Fruit fly (Drosophila melanogaster) whole organism, adult: ENCODE measurements around the gene CG14282.

Experiments
- CG11617 ChIP-seq: fragments of 200-800 bp; sonication (Bioruptor generic); optimal IDR thresholded peaks from 2 replicates; lab custom pipeline; 2017; ENCODE audit warnings: mild to moderate bottlenecking, missing biosample characterization, missing genetic modification reagents, missing genetic modification characterization
- CG12768 ChIP-seq: fragments of 200-800 bp; sonication (Bioruptor generic); optimal IDR thresholded peaks from 2 replicates; lab custom pipeline; 2017; ENCODE audit warnings: missing biosample characterization, missing genetic modification characterization, mild to moderate bottlenecking, moderate library complexity, missing genetic modification reagents
- CG14711 ChIP-seq: fragments of 200-800 bp; sonication (Bioruptor generic); optimal IDR thresholded peaks from 2 replicates; lab custom pipeline; 2018; ENCODE audit warnings: missing biosample characterization, mild to moderate bottlenecking, missing genetic modification characterization, moderate library complexity
- CG1620 ChIP-seq: fragments of 200-800 bp; sonication (Bioruptor generic); optimal IDR thresholded peaks from 2 replicates; lab custom pipeline; 2016; ENCODE audit warnings: missing biosample characterization, missing genetic modification characterization
- CG33017 ChIP-seq: fragments of 200-800 bp; sonication (Bioruptor generic); optimal IDR thresholded peaks from 2 replicates; lab custom pipeline; 2018; ENCODE audit warnings: missing biosample characterization, mild to moderate bottlenecking, missing genetic modification characterization, moderate library complexity
- CG5204 ChIP-seq: fragments of 200-800 bp; sonication (Bioruptor generic); optimal IDR thresholded peaks from 2 replicates; lab custom pipeline; 2016; ENCODE audit warnings: missing biosample characterization, missing genetic modification characterization
- CG7045 ChIP-seq: fragments of 200-800 bp; sonication (Bioruptor generic); optimal IDR thresholded peaks from 2 replicates; lab custom pipeline; 2017; ENCODE audit warnings: missing biosample characterization, mild to moderate bottlenecking, missing genetic modification characterization
- CG7101 ChIP-seq: fragments of 200-800 bp; sonication (Bioruptor generic); optimal IDR thresholded peaks from 2 replicates; lab custom pipeline; 2018; ENCODE audit warnings: missing biosample characterization, mild to moderate bottlenecking, missing genetic modification characterization, moderate library complexity
- Clk ChIP-seq: fragments of 200-800 bp; sonication (Bioruptor generic); optimal IDR thresholded peaks from 2 replicates; lab custom pipeline; 2017; ENCODE audit warnings: missing biosample characterization, missing genetic modification characterization
- Crg-1 ChIP-seq: fragments of 200-800 bp; sonication (Bioruptor generic); optimal IDR thresholded peaks from 2 replicates; lab custom pipeline; 2016; ENCODE audit warnings: missing biosample characterization, missing genetic modification characterization
- Hr96 ChIP-seq: fragments of 200-800 bp; sonication (Bioruptor generic); optimal IDR thresholded peaks from 2 replicates; lab custom pipeline; 2016; ENCODE audit warnings: missing biosample characterization, missing genetic modification characterization
- Mnt ChIP-seq: fragments of 200-800 bp; sonication (Bioruptor generic); optimal IDR thresholded peaks from 2 replicates; lab custom pipeline; 2016; ENCODE audit warnings: missing biosample characterization, mild to moderate bottlenecking, missing genetic modification characterization
- bab1 ChIP-seq: fragments of 200-800 bp; sonication (Bioruptor generic); optimal IDR thresholded peaks from 3 replicates; lab custom pipeline; 2019; ENCODE audit warnings: missing biosample characterization, mild to moderate bottlenecking, missing genetic modification characterization, moderate library complexity
- cic ChIP-seq: fragments of 200-800 bp; sonication (Bioruptor generic); optimal IDR thresholded peaks from 2 replicates; lab custom pipeline; 2017; ENCODE audit warnings: missing biosample characterization, mild to moderate bottlenecking, missing genetic modification characterization, moderate library complexity
- cnc ChIP-seq, 2 experiments: fragments of >200 bp; optimal IDR thresholded peaks; 2 replicates each; lab custom pipeline; 2017
- kay ChIP-seq: fragments of 200-800 bp; sonication (Bioruptor generic); peaks from one replicate; lab custom pipeline; 2016; ENCODE audit warnings: missing biosample characterization, missing genetic modification characterization, borderline replicate concordance
- ovo ChIP-seq: fragments of 200-800 bp; sonication (Bioruptor generic); optimal IDR thresholded peaks from 2 replicates; lab custom pipeline; 2016; ENCODE audit warnings: missing biosample characterization, missing genetic modification characterization
- pad ChIP-seq: fragments of 200-800 bp; sonication (Bioruptor generic); optimal IDR thresholded peaks from 3 replicates; lab custom pipeline; 2017; ENCODE audit warnings: missing biosample characterization, missing genetic modification characterization, mild to moderate bottlenecking, moderate library complexity, missing genetic modification reagents
- tj ChIP-seq: fragments of 200-800 bp; sonication (Bioruptor generic); optimal IDR thresholded peaks from 3 replicates; lab custom pipeline; 2017; ENCODE audit warnings: missing biosample characterization, mild to moderate bottlenecking, missing genetic modification characterization, moderate library complexity
- toe ChIP-seq: fragments of 200-800 bp; sonication (Bioruptor generic); optimal IDR thresholded peaks from 2 replicates; lab custom pipeline; 2016; ENCODE audit warnings: missing biosample characterization, missing genetic modification characterization

Gene CG14282

DNA sequence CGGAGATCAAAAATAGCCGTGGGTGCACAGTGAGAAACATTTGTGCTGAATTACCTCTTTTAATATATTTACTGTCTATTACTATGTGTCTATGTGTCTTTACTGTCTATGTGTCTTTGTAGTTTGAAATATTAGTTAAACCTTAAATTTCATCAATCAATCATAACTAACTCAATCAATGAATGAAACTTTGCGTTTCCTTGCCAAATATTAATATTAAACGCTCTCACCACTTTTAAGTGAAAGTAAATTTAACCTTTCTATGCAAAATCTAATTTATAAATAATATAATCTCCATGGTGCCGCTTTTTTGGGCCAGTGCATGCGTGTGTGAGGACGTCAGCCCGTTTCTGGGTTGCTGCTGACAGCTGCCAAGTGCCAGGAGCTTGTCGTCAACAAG is 4.4 kb downstream of the CG14282 start:
- TF ChIP-seq toe (GFP tag; lab: Kevin White, UChicago) (no peak), CG5204 (GFP tag; lab: Kevin White, UChicago) (peak; percentile 18)

DNA sequence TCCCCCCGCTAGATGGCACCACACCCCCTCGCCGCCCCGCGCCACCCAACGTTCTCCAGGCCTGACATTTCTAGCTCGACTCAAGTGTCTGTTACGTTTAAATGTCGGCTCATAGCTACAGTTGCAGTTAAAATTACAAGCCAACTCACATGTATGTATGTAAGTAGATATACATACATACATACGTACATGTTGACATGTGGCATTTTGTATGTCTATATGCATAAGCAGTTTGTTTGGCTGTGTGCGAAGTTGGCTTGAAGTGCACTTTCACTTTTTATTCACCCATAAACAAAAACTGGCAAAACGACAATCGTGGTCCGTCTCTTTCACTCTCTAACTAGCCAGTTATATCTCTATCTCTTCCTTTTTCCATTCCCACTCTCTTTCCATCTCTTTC is 6.0 kb downstream of the CG14282 start:
- TF ChIP-seq pad (GFP tag; lab: Kevin White, UChicago) (no peak), CG1620 (GFP tag; lab: Kevin White, UChicago) (no peak), CG5204 (GFP tag; lab: Kevin White, UChicago) (no peak), CG12768 (no peak), CG7045 (no peak), tj (no peak), Clk (GFP tag; lab: Kevin White, UChicago) (no peak), Hr96 (GFP tag; lab: Kevin White, UChicago) (no peak)

DNA sequence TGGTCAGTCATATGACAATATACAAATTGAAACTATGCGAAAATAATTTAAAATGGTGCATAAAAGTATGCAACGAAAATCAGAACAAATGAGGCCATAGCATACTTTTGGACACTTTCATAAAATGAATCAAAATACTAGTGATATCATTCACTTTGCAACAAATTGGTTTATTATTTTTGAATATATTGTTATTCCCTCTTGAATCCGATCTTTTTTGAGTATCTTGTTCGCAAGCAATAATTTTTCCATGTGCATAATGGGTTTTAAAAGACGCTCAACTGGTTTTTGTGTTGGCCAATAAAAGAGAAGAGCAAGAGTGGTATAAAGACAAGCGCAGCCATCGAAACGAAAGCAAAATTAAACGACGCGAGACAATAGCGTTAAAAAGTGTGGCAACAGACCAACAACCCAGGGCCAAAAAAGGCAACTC is 10.9 kb downstream of the CG14282 start:
- TF ChIP-seq CG5204 (GFP tag; lab: Kevin White, UChicago): no peak
- TF ChIP-seq Hr96 (GFP tag; lab: Kevin White, UChicago): no peak
- no peak for TF ChIP-seq kay
- TF ChIP-seq CG11617 (GFP tag; lab: Kevin White, UChicago): no peak
- no peak for TF ChIP-seq Mnt (GFP tag; lab: Kevin White, UChicago)
- no peak for TF ChIP-seq ovo
- no peak for TF ChIP-seq cnc (optimal IDR thresholded peaks at IDR 0.05; lab: Kevin White, UChicago)
- TF ChIP-seq Clk (GFP tag; lab: Kevin White, UChicago): no peak
- TF ChIP-seq CG12768: no peak
- TF ChIP-seq pad (GFP tag; lab: Kevin White, UChicago): no peak
- no peak for TF ChIP-seq CG7045
- TF ChIP-seq CG1620 (GFP tag; lab: Kevin White, UChicago): no peak
- TF ChIP-seq Crg-1 (GFP tag; lab: Kevin White, UChicago): no peak
- TF ChIP-seq tj: no peak
- TF ChIP-seq CG14711 (tag; lab: Kevin White, UChicago): no peak

DNA sequence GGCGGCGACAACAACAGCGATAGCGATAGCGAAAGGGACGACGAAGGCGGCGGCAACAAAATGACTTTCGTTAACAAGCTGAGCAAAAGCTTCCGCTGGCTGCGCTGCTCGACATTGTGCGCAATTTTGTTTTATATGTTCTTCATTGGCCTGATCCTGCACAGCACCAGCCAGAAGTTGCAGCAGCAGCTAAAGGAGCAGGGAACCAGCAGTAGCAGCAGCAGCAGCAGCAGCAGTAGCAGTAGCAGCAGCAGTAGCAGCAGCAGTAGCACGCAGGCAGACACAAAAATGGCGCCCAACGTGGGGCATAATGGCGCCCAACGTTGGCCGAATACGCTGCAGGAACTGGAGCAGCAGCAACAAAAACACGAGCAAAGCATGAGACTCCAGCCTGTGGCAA is 13.2 kb downstream of the CG14282 start:
- TF ChIP-seq tj (no peak), Mnt (GFP tag; lab: Kevin White, UChicago) (no peak)

DNA sequence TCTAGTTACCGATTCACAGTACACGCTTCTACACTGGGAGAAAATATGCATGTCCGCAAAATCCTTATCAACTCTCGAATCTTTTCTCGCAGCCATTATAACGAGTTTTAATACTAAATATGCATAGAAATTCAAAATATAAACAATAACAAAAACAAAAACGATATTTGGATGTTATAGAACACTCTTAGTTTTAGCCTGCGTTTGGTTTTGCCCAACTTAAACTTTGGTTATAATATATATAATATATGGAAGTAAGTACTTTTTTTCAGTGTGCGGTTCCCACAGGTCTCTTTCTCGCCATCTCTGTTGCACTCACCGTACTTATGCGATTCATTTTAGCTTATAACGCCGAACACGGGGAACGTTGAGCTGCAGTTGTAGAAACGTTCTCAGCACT is 35.0 kb downstream of the CG14282 start, which contains the start of gene cry:
Gene cry, plus strand, starts transcription at position 377 of the 400 bp plus-strand sequence.
- TF ChIP-seq cic (GFP tag; lab: Kevin White, UChicago) (peak; percentile 96), Crg-1 (GFP tag; lab: Kevin White, UChicago) (peak; percentile 89), cnc (optimal IDR thresholded peaks at IDR 0.05; lab: Kevin White, UChicago) (no peak), ovo (peak; percentile 89), Hr96 (GFP tag; lab: Kevin White, UChicago) (peak; percentile 92), bab1 (GFP tag; lab: Kevin White, UChicago) (peak; percentile 95), CG5204 (GFP tag; lab: Kevin White, UChicago) (peak; percentile 96), CG14711 (tag; lab: Kevin White, UChicago) (peak; percentile 95), CG12768 (peak; percentile 99), pad (GFP tag; lab: Kevin White, UChicago) (peak; percentile 96), Mnt (GFP tag; lab: Kevin White, UChicago) (peak; percentile 86), toe (GFP tag; lab: Kevin White, UChicago) (peak; percentile 95), Clk (GFP tag; lab: Kevin White, UChicago) (peak; percentile 98), tj (peak; percentile 97), CG7101 (tag; lab: Kevin White, UChicago) (peak; percentile 97), CG7045 (peak; percentile 99), CG1620 (GFP tag; lab: Kevin White, UChicago) (peak; percentile 93), CG33017 (peak; percentile 96), CG11617 (GFP tag; lab: Kevin White, UChicago) (peak; percentile 99), kay (peak; percentile 93)

DNA sequence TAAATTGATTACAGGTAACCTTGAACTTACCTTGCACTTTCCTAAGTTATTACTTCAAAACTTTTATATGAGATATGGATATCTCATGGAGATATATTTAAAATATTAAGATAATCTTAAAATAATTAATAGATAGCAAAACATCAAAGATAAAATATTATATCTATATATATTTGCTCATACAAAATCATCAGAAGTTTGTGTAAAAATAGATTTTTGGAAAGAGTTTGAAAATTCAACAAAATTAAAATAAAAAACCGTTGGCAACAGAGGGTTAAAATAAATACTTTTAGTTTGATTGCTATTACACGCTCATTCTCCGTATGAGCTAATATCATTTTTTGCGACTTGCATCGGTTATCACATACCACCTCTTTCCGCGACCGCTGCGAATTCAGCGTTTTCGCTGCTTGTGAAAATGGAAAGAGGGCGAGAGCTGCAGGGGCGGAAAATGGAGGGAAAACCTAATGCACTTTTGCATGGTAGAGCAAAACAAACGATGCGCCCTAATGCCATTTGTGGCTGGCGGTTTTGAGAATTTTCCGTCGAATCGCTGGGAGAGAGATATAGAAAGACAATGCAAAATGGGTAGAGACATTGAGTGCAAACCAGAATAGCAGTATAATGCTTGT is 35.9 kb downstream of the CG14282 start:
- TF ChIP-seq CG14711 (tag; lab: Kevin White, UChicago) (peak; percentile 72), CG7101 (tag; lab: Kevin White, UChicago) (peak; percentile 72), bab1 (GFP tag; lab: Kevin White, UChicago) (peak; percentile 35), Clk (GFP tag; lab: Kevin White, UChicago) (no peak), toe (GFP tag; lab: Kevin White, UChicago) (peak; percentile 11), CG5204 (GFP tag; lab: Kevin White, UChicago) (no peak), CG12768 (peak; percentile 23), CG1620 (GFP tag; lab: Kevin White, UChicago) (no peak), CG11617 (GFP tag; lab: Kevin White, UChicago) (peak; percentile 33), Hr96 (GFP tag; lab: Kevin White, UChicago) (peak; percentile 26), cic (GFP tag; lab: Kevin White, UChicago) (peak; percentile 82), ovo (no peak), Mnt (GFP tag; lab: Kevin White, UChicago) (peak; percentile 19), kay (peak; percentile 74), tj (peak; percentile 97), pad (GFP tag; lab: Kevin White, UChicago) (peak; percentile 29), CG33017 (peak; percentile 64)
